Worm (Caenorhabditis elegans) whole organism, midembryonic: ENCODE results near the gene F35F10.7.

ENCODE experiments used
- T22C8.4 ChIP-seq: fragments of 200-800 bp; sonication (Bioruptor generic); IDR thresholded peaks from 2 replicates; pipeline ENCODE4 v1.3.6; 2022; ENCODE audit warnings: missing genetic modification characterization, missing compliant biosample characterization
- cog-1 ChIP-seq: sonication (generic microtip); optimal IDR thresholded peaks from 2 replicates; lab custom pipeline; 2016; ENCODE audit warnings: missing genetic modification characterization, missing compliant biosample characterization
- flt-1 ChIP-seq: fragments of 200-800 bp; sonication (Bioruptor generic); IDR thresholded peaks from 2 replicates; pipeline ENCODE4 v1.3.6; 2022; ENCODE audit warnings: missing genetic modification characterization, missing compliant biosample characterization
- klf-2 ChIP-seq: fragments of 200-800 bp; sonication (Bioruptor generic); conservative IDR thresholded peaks from 2 replicates; pipeline ENCODE4 v1.3.6; 2022; ENCODE audit warnings: missing genetic modification reagents, missing genetic modification characterization, missing compliant biosample characterization
- med-1 ChIP-seq: sonication (generic microtip); optimal IDR thresholded peaks from 2 replicates; lab custom pipeline; 2017; ENCODE audit warnings: missing genetic modification characterization, mild to moderate bottlenecking, missing compliant biosample characterization, antibody characterized with exemption, missing genetic modification reagents; ENCODE audit not compliant: insufficient read depth
- ref-1 ChIP-seq: fragments of 200-800 bp; sonication (Bioruptor generic); conservative IDR thresholded peaks from 2 replicates; pipeline ENCODE4 v1.3.6; 2022; ENCODE audit warnings: missing genetic modification reagents, missing genetic modification characterization, missing compliant biosample characterization
- tab-1 ChIP-seq: fragments of 200-800 bp; sonication (Bioruptor generic); IDR thresholded peaks from 2 replicates; pipeline ENCODE4 v1.3.6; 2022; ENCODE audit warnings: missing genetic modification characterization, missing compliant biosample characterization
- ztf-23 ChIP-seq: fragments of 200-800 bp; sonication (Bioruptor generic); IDR thresholded peaks from 2 replicates; pipeline ENCODE4 v1.3.6; 2022; ENCODE audit warnings: missing genetic modification reagents, missing genetic modification characterization, missing compliant biosample characterization
- ztf-29 ChIP-seq: fragments of 200-800 bp; sonication (Bioruptor generic); IDR thresholded peaks from 2 replicates; pipeline ENCODE4 v1.3.6; 2022; ENCODE audit warnings: missing genetic modification reagents, missing genetic modification characterization, missing compliant biosample characterization

The F35F10.7 gene

DNA sequence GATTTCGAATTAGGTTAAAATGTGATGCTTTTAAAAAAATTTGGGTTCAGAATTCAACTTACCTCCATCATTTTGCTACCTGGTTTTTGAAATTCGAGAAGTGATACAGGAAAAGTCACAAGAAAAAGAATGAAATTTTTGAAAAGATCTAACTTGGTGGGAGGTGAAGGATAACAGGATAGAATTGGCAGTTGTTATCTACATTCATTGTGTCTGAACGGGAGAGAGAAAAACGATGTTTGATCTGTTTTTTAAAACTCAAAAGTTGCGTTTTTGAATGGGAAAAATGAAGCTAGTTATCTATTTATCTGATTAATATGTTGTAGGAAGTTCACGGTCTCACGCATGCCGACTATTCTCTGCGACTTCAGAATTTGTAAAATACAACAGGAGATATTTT is at the start of gene F35F10.7:
Gene F35F10.7 (minus strand): TSS at position 101 of the 400 bp plus-strand sequence.
- TF ChIP-seq T22C8.4 (GFP tag; lab: Robert Waterston, UW) (no peak), ztf-29 (GFP tag; lab: Robert Waterston, UW) (no peak), klf-2 (GFP tag; lab: Robert Waterston, UW) (no peak), ztf-23 (GFP tag; lab: Robert Waterston, UW) (no peak), cog-1 (tag; lab: Kevin White, UChicago) (no peak), med-1 (GFP tag; lab: Kevin White, UChicago) (no peak), tab-1 (no peak), ref-1 (GFP tag; lab: Robert Waterston, UW) (no peak), flt-1 (no peak)

DNA sequence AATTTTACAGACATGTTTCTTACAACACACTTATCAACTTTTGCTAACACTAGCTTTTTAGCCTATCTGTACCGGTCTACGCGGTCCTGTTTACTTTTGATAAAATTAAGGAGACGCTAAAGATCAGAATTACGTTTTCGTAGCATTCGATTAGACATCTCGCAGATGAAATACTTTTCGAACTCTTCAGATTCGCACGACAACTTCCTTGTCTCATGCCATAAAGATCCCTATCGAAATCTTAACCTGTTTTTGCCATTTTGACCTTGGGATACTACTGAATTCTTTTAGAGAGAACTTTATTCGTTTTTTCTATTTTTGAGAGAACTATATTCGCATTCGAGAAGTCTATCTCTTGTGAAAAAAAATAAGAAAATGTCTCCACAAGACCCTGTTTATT is 46.1 kb upstream of the F35F10.7 start, which contains the start of gene C17B7.5:
Gene C17B7.5 (plus strand): TSS at position 301 of the 400 bp plus-strand sequence.
- TF ChIP-seq ztf-23 (GFP tag; lab: Robert Waterston, UW) (no peak), T22C8.4 (GFP tag; lab: Robert Waterston, UW) (no peak), med-1 (GFP tag; lab: Kevin White, UChicago) (no peak), ztf-29 (GFP tag; lab: Robert Waterston, UW) (no peak), flt-1 (no peak), ref-1 (GFP tag; lab: Robert Waterston, UW) (no peak), tab-1 (no peak), cog-1 (tag; lab: Kevin White, UChicago) (no peak), klf-2 (GFP tag; lab: Robert Waterston, UW) (no peak)

DNA sequence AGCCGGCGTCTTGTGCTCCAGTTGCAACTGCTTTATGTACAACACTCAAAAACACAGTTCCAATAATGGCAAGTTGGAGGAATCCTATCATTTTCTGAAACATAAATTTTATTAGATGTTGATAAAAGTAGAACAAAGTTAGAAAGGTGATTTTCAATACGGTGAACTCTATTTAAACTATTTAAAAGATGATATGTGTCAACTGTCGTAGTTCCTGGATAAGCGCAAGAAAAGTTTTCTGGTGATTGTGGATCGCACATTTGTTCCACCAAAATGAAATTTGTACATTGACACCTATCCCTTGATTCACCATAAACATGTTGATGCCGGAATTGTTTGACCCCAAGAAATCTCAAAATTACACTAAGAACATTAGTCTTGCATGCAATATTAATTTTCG is 44.8 kb upstream of the F35F10.7 start, which contains the start of gene C17B7.9:
Gene C17B7.9 (minus strand): TSS at position 101 of the 400 bp plus-strand sequence.
- TF ChIP-seq T22C8.4 (GFP tag; lab: Robert Waterston, UW): no peak
- no peak for TF ChIP-seq tab-1
- no peak for TF ChIP-seq med-1 (GFP tag; lab: Kevin White, UChicago)
- no peak for TF ChIP-seq klf-2 (GFP tag; lab: Robert Waterston, UW)
- TF ChIP-seq ztf-29 (GFP tag; lab: Robert Waterston, UW): no peak
- no peak for TF ChIP-seq flt-1
- TF ChIP-seq cog-1 (tag; lab: Kevin White, UChicago): no peak
- TF ChIP-seq ref-1 (GFP tag; lab: Robert Waterston, UW): no peak
- TF ChIP-seq ztf-23 (GFP tag; lab: Robert Waterston, UW): no peak

DNA sequence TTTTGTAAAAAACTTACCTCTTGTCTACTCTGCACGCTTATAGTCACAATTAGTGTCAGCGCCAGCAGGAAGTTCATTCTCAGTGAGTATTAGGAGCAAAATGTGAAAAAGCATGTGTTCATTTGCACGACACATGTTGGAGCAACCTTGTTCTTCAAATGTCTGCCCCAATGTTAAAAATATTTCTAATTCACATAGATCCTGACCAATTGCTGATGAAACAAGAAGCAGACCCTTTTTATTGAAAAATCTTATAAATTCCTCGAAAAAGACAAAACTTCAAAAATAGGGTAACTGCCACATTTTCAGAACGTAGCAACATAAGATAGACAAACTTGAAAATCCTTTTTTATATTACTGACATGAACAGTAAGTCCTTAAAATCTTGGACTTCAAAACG is 36.9 kb upstream of the F35F10.7 start, which contains the start of gene C17B7.8:
Gene C17B7.8 (minus strand): TSS at position 101 of the 400 bp plus-strand sequence.
- TF ChIP-seq klf-2 (GFP tag; lab: Robert Waterston, UW): no peak
- TF ChIP-seq ztf-29 (GFP tag; lab: Robert Waterston, UW): no peak
- TF ChIP-seq flt-1: no peak
- no peak for TF ChIP-seq T22C8.4 (GFP tag; lab: Robert Waterston, UW)
- no peak for TF ChIP-seq tab-1
- no peak for TF ChIP-seq ref-1 (GFP tag; lab: Robert Waterston, UW)
- TF ChIP-seq cog-1 (tag; lab: Kevin White, UChicago): no peak
- TF ChIP-seq ztf-23 (GFP tag; lab: Robert Waterston, UW): no peak
- no peak for TF ChIP-seq med-1 (GFP tag; lab: Kevin White, UChicago)

DNA sequence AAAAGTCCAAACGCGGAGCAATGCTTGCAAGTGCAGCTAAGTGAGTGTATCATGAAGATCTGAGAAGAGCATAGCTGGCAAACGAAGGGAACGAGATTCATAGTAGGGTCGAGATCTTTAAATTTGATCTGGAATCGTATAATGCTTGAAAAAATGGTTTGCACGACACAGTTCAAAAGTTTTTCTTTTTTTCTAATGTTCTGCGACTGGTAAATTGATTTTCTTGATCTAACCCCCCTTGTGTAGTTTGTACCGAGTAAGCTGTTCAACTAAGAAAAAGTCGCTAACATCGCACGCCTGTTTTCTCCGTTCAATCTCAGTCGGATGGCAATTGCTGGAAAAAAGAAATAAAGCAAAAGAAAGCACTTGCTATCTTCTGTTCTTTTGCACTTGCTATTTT is 33.2 kb upstream of the F35F10.7 start, which contains the start of gene C17B7.14:
Gene C17B7.14 (minus strand): TSS at position 101 of the 400 bp plus-strand sequence.
- TF ChIP-seq T22C8.4 (GFP tag; lab: Robert Waterston, UW) (no peak), cog-1 (tag; lab: Kevin White, UChicago) (no peak), klf-2 (GFP tag; lab: Robert Waterston, UW) (no peak), ref-1 (GFP tag; lab: Robert Waterston, UW) (no peak), ztf-29 (GFP tag; lab: Robert Waterston, UW) (no peak), med-1 (GFP tag; lab: Kevin White, UChicago) (no peak), flt-1 (no peak), ztf-23 (GFP tag; lab: Robert Waterston, UW) (no peak), tab-1 (no peak)

DNA sequence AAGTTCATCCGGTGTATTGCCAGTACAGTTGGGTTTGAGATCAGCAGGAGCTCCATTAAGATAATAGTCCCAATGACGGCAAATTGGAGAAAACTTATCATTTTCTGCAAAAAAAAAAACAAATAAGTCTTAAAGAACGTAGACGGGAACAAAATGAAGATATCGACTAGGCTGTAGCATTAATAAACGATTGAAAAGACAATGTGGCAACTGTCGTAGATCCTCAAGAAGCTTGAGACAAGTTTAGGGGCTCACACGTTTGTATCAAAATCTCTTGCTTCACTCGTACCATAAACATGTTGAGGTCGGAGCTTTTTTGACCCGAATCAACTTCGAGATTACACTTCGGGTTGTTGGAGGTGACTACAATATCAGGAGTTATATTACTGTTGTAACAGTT is 32.8 kb upstream of the F35F10.7 start, which contains the start of gene F35F10.14:
Gene F35F10.14 (minus strand): TSS at position 101 of the 400 bp plus-strand sequence.
- TF ChIP-seq cog-1 (tag; lab: Kevin White, UChicago) (no peak), ref-1 (GFP tag; lab: Robert Waterston, UW) (no peak), klf-2 (GFP tag; lab: Robert Waterston, UW) (no peak), tab-1 (no peak), ztf-29 (GFP tag; lab: Robert Waterston, UW) (no peak), ztf-23 (GFP tag; lab: Robert Waterston, UW) (no peak), T22C8.4 (GFP tag; lab: Robert Waterston, UW) (no peak), flt-1 (no peak), med-1 (GFP tag; lab: Kevin White, UChicago) (no peak)

DNA sequence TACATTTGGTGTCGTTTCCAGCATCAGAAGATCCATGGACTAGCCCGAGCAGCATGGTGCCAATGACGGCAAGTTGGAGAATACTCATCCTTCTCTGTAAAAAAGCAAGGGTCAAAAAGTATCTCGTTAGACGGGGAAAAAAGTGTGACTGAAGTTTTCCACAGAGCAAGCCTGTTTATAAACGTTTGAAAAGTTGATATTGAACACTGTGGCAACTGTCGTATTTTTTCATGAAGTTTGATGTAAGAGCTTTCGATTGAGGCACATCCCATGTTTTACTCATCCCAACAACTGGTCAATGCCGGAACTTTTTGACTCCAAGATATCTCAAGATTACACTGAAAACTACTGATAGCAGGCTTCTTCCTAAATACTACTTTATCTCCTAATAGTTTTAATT is 31.7 kb upstream of the F35F10.7 start, which contains the start of gene F35F10.13:
Gene F35F10.13 (minus strand): TSS at position 101 of the 400 bp plus-strand sequence.
- no peak for TF ChIP-seq ztf-29 (GFP tag; lab: Robert Waterston, UW)
- TF ChIP-seq tab-1: no peak
- TF ChIP-seq med-1 (GFP tag; lab: Kevin White, UChicago): no peak
- TF ChIP-seq ref-1 (GFP tag; lab: Robert Waterston, UW): no peak
- no peak for TF ChIP-seq ztf-23 (GFP tag; lab: Robert Waterston, UW)
- no peak for TF ChIP-seq klf-2 (GFP tag; lab: Robert Waterston, UW)
- no peak for TF ChIP-seq T22C8.4 (GFP tag; lab: Robert Waterston, UW)
- no peak for TF ChIP-seq flt-1
- no peak for TF ChIP-seq cog-1 (tag; lab: Kevin White, UChicago)

DNA sequence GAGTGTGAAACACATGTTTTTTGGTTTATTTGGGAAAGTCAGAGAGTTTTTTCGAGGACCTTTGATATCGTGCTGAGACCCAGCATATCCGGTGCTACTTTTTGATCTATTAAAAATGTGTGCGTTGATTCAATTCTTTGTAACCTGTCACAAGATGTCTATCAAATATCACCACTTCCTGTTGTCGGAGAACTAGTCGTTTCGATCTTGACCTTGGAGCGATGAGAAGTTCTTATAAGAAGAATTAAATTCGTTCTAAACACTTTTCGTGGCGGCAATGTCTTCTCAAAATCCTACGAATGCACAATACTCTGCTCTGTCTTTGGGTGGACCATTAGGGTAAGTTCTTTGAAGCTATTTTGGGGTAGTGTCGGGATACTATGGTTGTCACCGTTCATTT is 28.9 kb upstream of the F35F10.7 start, which contains the start of gene F35F10.1:
Gene F35F10.1 (plus strand): TSS at position 200 of the 400 bp plus-strand sequence.
- TF ChIP-seq ref-1 (GFP tag; lab: Robert Waterston, UW): no peak
- no peak for TF ChIP-seq tab-1
- TF ChIP-seq med-1 (GFP tag; lab: Kevin White, UChicago): no peak
- TF ChIP-seq ztf-29 (GFP tag; lab: Robert Waterston, UW): no peak
- TF ChIP-seq ztf-23 (GFP tag; lab: Robert Waterston, UW): no peak
- no peak for TF ChIP-seq T22C8.4 (GFP tag; lab: Robert Waterston, UW)
- TF ChIP-seq klf-2 (GFP tag; lab: Robert Waterston, UW): no peak
- TF ChIP-seq cog-1 (tag; lab: Kevin White, UChicago): no peak
- TF ChIP-seq flt-1: no peak
